Worm (Caenorhabditis elegans): ENCODE results near the gene D1054.3.

D1054.3 gene

ce11 chrV:10724472-10724871 is 46.8 kb upstream of the D1054.3 start:
- TF ChIP-seq egl-5 (tag; optimal IDR thresholded peaks at IDR 0.05), result peak; percentile 36
- peak; percentile 70 for TF ChIP-seq pha-4 (tag; optimal IDR thresholded peaks at IDR 0.05)
- TF ChIP-seq elt-3 (tag; optimal IDR thresholded peaks at IDR 0.05), result no peak

- no peak for TF ChIP-seq hmg-11 (tag; optimal IDR thresholded peaks at IDR 0.05)
- no peak for TF ChIP-seq ceh-16 (tag; optimal IDR thresholded peaks at IDR 0.05)
Observed at ce11 chrV:10725424-10725951, 45.8 kb upstream of the D1054.3 start.

ce11 chrV:10726691-10727090 is 44.6 kb upstream of the D1054.3 start:
- TF ChIP-seq elt-2 (tag; optimal IDR thresholded peaks at IDR 0.05), result peak; percentile 93
- peak; percentile 53 for TF ChIP-seq pha-4 (tag; optimal IDR thresholded peaks at IDR 0.05)
- no peak for TF ChIP-seq lsy-12 (tag; optimal IDR thresholded peaks at IDR 0.05)
- TF ChIP-seq hmg-11 (tag; optimal IDR thresholded peaks at IDR 0.05), result no peak
- TF ChIP-seq sea-2 (GFP tag; optimal IDR thresholded peaks at IDR 0.05), result no peak
- peak; percentile 39 for TF ChIP-seq pqm-1 (tag; optimal IDR thresholded peaks at IDR 0.05)
- peak; percentile 10 for TF ChIP-seq skn-1 (tag; optimal IDR thresholded peaks at IDR 0.05)
- TF ChIP-seq egl-27 (tag; optimal IDR thresholded peaks at IDR 0.05), result no peak
- no peak for TF ChIP-seq eor-1 (tag; optimal IDR thresholded peaks at IDR 0.05)
- peak; percentile 41 for TF ChIP-seq jun-1 (tag; optimal IDR thresholded peaks at IDR 0.05)

- TF ChIP-seq nhr-76 (tag; optimal IDR thresholded peaks at IDR 0.05) (no peak), jun-1 (tag; optimal IDR thresholded peaks at IDR 0.05) (no peak), lin-39 (tag; optimal IDR thresholded peaks at IDR 0.05) (peak; percentile 89), mml-1 (tag; optimal IDR thresholded peaks at IDR 0.05) (no peak), eor-1 (tag; optimal IDR thresholded peaks at IDR 0.05) (no peak), ceh-16 (tag; optimal IDR thresholded peaks at IDR 0.05) (no peak), R02D3.7 (tag; optimal IDR thresholded peaks at IDR 0.05) (no peak), egl-5 (tag; optimal IDR thresholded peaks at IDR 0.05) (peak; percentile 71), nhr-23 (tag; optimal IDR thresholded peaks at IDR 0.05) (peak; percentile 61), nhr-12 (tag; optimal IDR thresholded peaks at IDR 0.05) (no peak), unc-62 (GFP tag; optimal IDR thresholded peaks at IDR 0.05) (peak; percentile 92), elt-2 (tag; optimal IDR thresholded peaks at IDR 0.05) (no peak), nhr-28 (tag; optimal IDR thresholded peaks at IDR 0.05) (no peak), tbx-2 (tag; optimal IDR thresholded peaks at IDR 0.05) (no peak), ztf-4 (tag; optimal IDR thresholded peaks at IDR 0.05) (no peak), daf-12 (tag; optimal IDR thresholded peaks at IDR 0.05) (no peak), fkh-10 (GFP tag; optimal IDR thresholded peaks at IDR 0.05) (no peak), fos-1 (tag; optimal IDR thresholded peaks at IDR 0.05) (no peak), ZK546.5 (tag; optimal IDR thresholded peaks at IDR 0.05) (no peak), nhr-43 (tag; optimal IDR thresholded peaks at IDR 0.05; ENCODE audit: poor library complexity, severe bottlenecking) (peak; percentile 39), elt-3 (tag; optimal IDR thresholded peaks at IDR 0.05) (no peak), ceh-28 (tag; optimal IDR thresholded peaks at IDR 0.05) (peak; percentile 25), elt-1 (tag; optimal IDR thresholded peaks at IDR 0.05) (no peak), snpc-4 (tag; optimal IDR thresholded peaks at IDR 0.05) (no peak), nfya-1 (tag; optimal IDR thresholded peaks at IDR 0.05; ENCODE audit: insufficient read depth) (peak; percentile 61), nhr-11 (tag; optimal IDR thresholded peaks at IDR 0.05) (peak; percentile 72), ceh-82 (tag; optimal IDR thresholded peaks at IDR 0.05) (no peak), nhr-77 (tag; optimal IDR thresholded peaks at IDR 0.05) (no peak), egl-27 (tag; optimal IDR thresholded peaks at IDR 0.05) (no peak)
Observed at ce11 chrV:10727651-10728050, 43.6 kb upstream of the D1054.3 start.

- TF ChIP-seq unc-39 (tag; optimal IDR thresholded peaks at IDR 0.05) (no peak), elt-1 (tag; optimal IDR thresholded peaks at IDR 0.05) (no peak), mdl-1 (tag; optimal IDR thresholded peaks at IDR 0.05) (peak; percentile 5), mml-1 (tag; optimal IDR thresholded peaks at IDR 0.05) (no peak), ceh-9 (tag; optimal IDR thresholded peaks at IDR 0.05) (no peak), ceh-82 (tag; optimal IDR thresholded peaks at IDR 0.05) (no peak), nhr-77 (tag; optimal IDR thresholded peaks at IDR 0.05) (no peak), ama-1 (optimal IDR thresholded peaks at IDR 0.05) (no peak), nhr-11 (tag; optimal IDR thresholded peaks at IDR 0.05) (no peak), tbx-2 (tag; optimal IDR thresholded peaks at IDR 0.05) (no peak), aly-2 (tag; optimal IDR thresholded peaks at IDR 0.05) (no peak), sea-2 (GFP tag; optimal IDR thresholded peaks at IDR 0.05) (no peak), jun-1 (tag; optimal IDR thresholded peaks at IDR 0.05) (peak; percentile 58), nfya-1 (tag; optimal IDR thresholded peaks at IDR 0.05; ENCODE audit: insufficient read depth) (peak; percentile 2), skn-1 (tag; optimal IDR thresholded peaks at IDR 0.05) (no peak), pha-4 (tag; optimal IDR thresholded peaks at IDR 0.05) (peak; percentile 26), nhr-76 (tag; optimal IDR thresholded peaks at IDR 0.05) (no peak), ZK546.5 (tag; optimal IDR thresholded peaks at IDR 0.05) (no peak), elt-2 (tag; optimal IDR thresholded peaks at IDR 0.05) (peak; percentile 94), nhr-23 (tag; optimal IDR thresholded peaks at IDR 0.05) (peak; percentile 76), nhr-67 (tag; optimal IDR thresholded peaks at IDR 0.05) (no peak), lin-15B (tag; optimal IDR thresholded peaks at IDR 0.05) (no peak), nhr-25 (tag; optimal IDR thresholded peaks at IDR 0.05) (peak; percentile 17), nhr-12 (tag; optimal IDR thresholded peaks at IDR 0.05) (no peak), fos-1 (tag; optimal IDR thresholded peaks at IDR 0.05) (no peak), elt-3 (tag; optimal IDR thresholded peaks at IDR 0.05) (no peak)
Observed at ce11 chrV:10729456-10729904, 41.8 kb upstream of the D1054.3 start.
